Worm (Caenorhabditis elegans) whole organism, L4 larva: ENCODE data around the gene str-169.

Source experiments
- D1046.2 ChIP-seq: fragments of 200-800 bp; sonication (Bioruptor generic); IDR thresholded peaks from 2 replicates; pipeline ENCODE4 v1.3.6; 2022; ENCODE audit warnings: missing genetic modification characterization, missing compliant biosample characterization
- F37D6.2 ChIP-seq: sonication (generic microtip); optimal IDR thresholded peaks from 2 replicates; lab custom pipeline; 2016; ENCODE audit warnings: mild to moderate bottlenecking, missing genetic modification characterization, missing compliant biosample characterization
- T20F7.1 ChIP-seq: fragments of 200-800 bp; sonication (Bioruptor generic); optimal IDR thresholded peaks from 2 replicates; lab custom pipeline; 2018; ENCODE audit warnings: mild to moderate bottlenecking, missing genetic modification characterization, missing compliant biosample characterization
- Y75B8A.6 ChIP-seq: fragments of 200-800 bp; sonication (Bioruptor generic); IDR thresholded peaks from 2 replicates; pipeline ENCODE4 v1.3.6; 2022; ENCODE audit warnings: missing genetic modification reagents, missing genetic modification characterization, missing compliant biosample characterization
- ZK337.2 ChIP-seq: fragments of 200-800 bp; sonication (Bioruptor generic); IDR thresholded peaks from 2 replicates; pipeline ENCODE4 v1.3.6; 2022; ENCODE audit warnings: missing genetic modification reagents, missing genetic modification characterization, missing compliant biosample characterization
- arid-1 ChIP-seq: fragments of 200-800 bp; sonication (Bioruptor generic); conservative IDR thresholded peaks from 2 replicates; pipeline ENCODE4 v1.3.6; 2022; ENCODE audit warnings: missing genetic modification reagents, missing genetic modification characterization, missing compliant biosample characterization
- ceh-32 ChIP-seq: sonication (generic microtip); optimal IDR thresholded peaks from 2 replicates; lab custom pipeline; 2016; ENCODE audit warnings: mild to moderate bottlenecking, missing genetic modification characterization, missing compliant biosample characterization; ENCODE audit not compliant: poor library complexity
- ceh-82 ChIP-seq: sonication (generic microtip); optimal IDR thresholded peaks from 2 replicates; lab custom pipeline; 2017; ENCODE audit warnings: missing biosample characterization, missing genetic modification characterization
- ces-1 ChIP-seq: fragments of 150-350 bp; sonication (generic microtip); optimal IDR thresholded peaks from 4 replicates; lab custom pipeline; 2014; ENCODE audit warnings: missing biosample characterization, missing genetic modification reagents, missing genetic modification characterization
- cey-2 ChIP-seq: sonication (generic microtip); optimal IDR thresholded peaks from 3 replicates; lab custom pipeline; 2017; ENCODE audit warnings: missing genetic modification characterization, mild to moderate bottlenecking, missing compliant biosample characterization, antibody characterized with exemption, borderline replicate concordance; ENCODE audit not compliant: insufficient read depth
- daf-8 ChIP-seq: fragments of 200-800 bp; sonication (Bioruptor generic); IDR thresholded peaks from 2 replicates; pipeline ENCODE4 v1.3.6; 2022; ENCODE audit warnings: missing genetic modification characterization, missing compliant biosample characterization
- dmd-9 ChIP-seq: fragments of 200-800 bp; sonication (Bioruptor generic); IDR thresholded peaks from 2 replicates; pipeline ENCODE4 v1.3.6; 2022; ENCODE audit warnings: missing genetic modification reagents, missing genetic modification characterization, missing compliant biosample characterization
- egl-27 ChIP-seq: sonication (generic microtip); optimal IDR thresholded peaks from 3 replicates; lab custom pipeline; 2017; ENCODE audit warnings: missing biosample characterization, missing genetic modification reagents, missing genetic modification characterization
- fkh-10 ChIP-seq: fragments of 150-350 bp; optimal IDR thresholded peaks from 2 replicates; lab custom pipeline; 2014; ENCODE audit warnings: missing biosample characterization, missing genetic modification reagents, missing genetic modification characterization
- hlh-11 ChIP-seq: fragments of 200-800 bp; sonication (Bioruptor generic); optimal IDR thresholded peaks from 2 replicates; lab custom pipeline; 2018; ENCODE audit warnings: mild to moderate bottlenecking, missing genetic modification characterization, missing compliant biosample characterization
- hlh-30 ChIP-seq: sonication (generic microtip); optimal IDR thresholded peaks from 2 replicates; lab custom pipeline; 2017; ENCODE audit warnings: antibody characterized with exemption, mild to moderate bottlenecking, missing genetic modification characterization, missing compliant biosample characterization; ENCODE audit not compliant: insufficient read depth
- jun-1 ChIP-seq: fragments of 150-350 bp; optimal IDR thresholded peaks from 2 replicates; lab custom pipeline; 2014; ENCODE audit warnings: missing biosample characterization, missing genetic modification reagents, missing genetic modification characterization
- lin-1 ChIP-seq: fragments of 200-800 bp; sonication (Bioruptor generic); IDR thresholded peaks from 2 replicates; pipeline ENCODE4 v1.3.6; 2022; ENCODE audit warnings: missing genetic modification reagents, missing genetic modification characterization, missing compliant biosample characterization
- lin-13 ChIP-seq: fragments of 150-350 bp; optimal IDR thresholded peaks from 2 replicates; lab custom pipeline; 2014; ENCODE audit warnings: missing biosample characterization, missing genetic modification reagents, missing genetic modification characterization
- lin-29 ChIP-seq: fragments of 200-800 bp; sonication (Bioruptor generic); IDR thresholded peaks from 2 replicates; pipeline ENCODE4 v1.3.6; 2022; ENCODE audit warnings: missing genetic modification reagents, missing genetic modification characterization, missing compliant biosample characterization
- lsy-2 ChIP-seq, 2 experiments: fragments of 150-350 bp in 1 of 2; sonication (generic microtip) in 1 of 2; optimal IDR thresholded peaks; 2 replicates each; lab custom pipeline; 2014 to 2017; ENCODE audit warnings: missing biosample characterization in 2 of 2, missing genetic modification characterization in 2 of 2
- mdl-1 ChIP-seq, 2 experiments: fragments of 150-350 bp in 1 of 2; sonication (generic microtip) in 1 of 2; optimal IDR thresholded peaks; 2 replicates each; lab custom pipeline; 2014 to 2017; ENCODE audit warnings: missing biosample characterization in 2 of 2, missing genetic modification characterization in 2 of 2
- mep-1 ChIP-seq: fragments of 150-350 bp; sonication (generic microtip); optimal IDR thresholded peaks from 3 replicates; lab custom pipeline; 2014; ENCODE audit warnings: missing biosample characterization, missing genetic modification characterization
- mes-2 ChIP-seq: sonication (generic microtip); optimal IDR thresholded peaks from 2 replicates; lab custom pipeline; 2016; ENCODE audit warnings: missing genotype, mild to moderate bottlenecking, missing genetic modification characterization, missing compliant biosample characterization; ENCODE audit not compliant: poor library complexity, severe bottlenecking
- nhr-11 ChIP-seq: fragments of 150-350 bp; optimal IDR thresholded peaks from 2 replicates; lab custom pipeline; 2014; ENCODE audit warnings: missing biosample characterization, missing genetic modification characterization
- nhr-111 ChIP-seq: fragments of 200-800 bp; sonication (Bioruptor generic); optimal IDR thresholded peaks from 2 replicates; lab custom pipeline; 2018; ENCODE audit warnings: mild to moderate bottlenecking, missing genetic modification characterization, missing compliant biosample characterization
- nhr-237 ChIP-seq: sonication (generic microtip); optimal IDR thresholded peaks from 2 replicates; lab custom pipeline; 2017; ENCODE audit warnings: missing biosample characterization, missing genetic modification characterization
- nhr-25 ChIP-seq: sonication (generic microtip); optimal IDR thresholded peaks from 2 replicates; lab custom pipeline; 2017; ENCODE audit warnings: missing genetic modification characterization, mild to moderate bottlenecking, missing compliant biosample characterization, antibody characterized with exemption, moderate library complexity, borderline replicate concordance; ENCODE audit not compliant: insufficient read depth
- nhr-48 ChIP-seq: sonication (generic microtip); optimal IDR thresholded peaks from 2 replicates; lab custom pipeline; 2016; ENCODE audit warnings: mild to moderate bottlenecking, missing genetic modification characterization, missing compliant biosample characterization
- nhr-76 ChIP-seq: fragments of 150-350 bp; optimal IDR thresholded peaks from 2 replicates; lab custom pipeline; 2014; ENCODE audit warnings: missing biosample characterization, missing genetic modification characterization
- nhr-77 ChIP-seq: fragments of 150-350 bp; optimal IDR thresholded peaks from 2 replicates; lab custom pipeline; 2014; ENCODE audit warnings: missing biosample characterization, missing genetic modification characterization
- php-3 ChIP-seq: fragments of 200-800 bp; sonication (Bioruptor generic); IDR thresholded peaks from 2 replicates; pipeline ENCODE4 v1.3.6; 2022; ENCODE audit warnings: missing genetic modification reagents, missing genetic modification characterization, missing compliant biosample characterization
- rbr-2 ChIP-seq: sonication (generic microtip); optimal IDR thresholded peaks from 2 replicates; lab custom pipeline; 2016; ENCODE audit warnings: missing genotype, missing genetic modification characterization, missing compliant biosample characterization
- saeg-2 ChIP-seq: fragments of 200-800 bp; sonication (Bioruptor generic); IDR thresholded peaks from 2 replicates; pipeline ENCODE4 v1.3.6; 2022; ENCODE audit warnings: missing genetic modification reagents, missing genetic modification characterization, missing compliant biosample characterization
- set-16 ChIP-seq: fragments of 200-800 bp; sonication (Bioruptor generic); IDR thresholded peaks from 2 replicates; pipeline ENCODE4 v1.3.6; 2022; ENCODE audit warnings: missing genetic modification reagents, missing genetic modification characterization, missing compliant biosample characterization
- skn-1 ChIP-seq: fragments of 150-350 bp; optimal IDR thresholded peaks from 2 replicates; lab custom pipeline; 2014; ENCODE audit warnings: missing biosample characterization, missing genetic modification characterization
- snpc-1.2 ChIP-seq: fragments of 200-800 bp; sonication (Bioruptor generic); IDR thresholded peaks from 2 replicates; pipeline ENCODE4 v1.3.6; 2022; ENCODE audit warnings: missing genetic modification reagents, missing genetic modification characterization, missing compliant biosample characterization
- tag-97 ChIP-seq: fragments of 200-800 bp; sonication (Bioruptor generic); IDR thresholded peaks from 2 replicates; pipeline ENCODE4 v1.3.6; 2022; ENCODE audit warnings: missing genetic modification characterization, missing compliant biosample characterization
- unc-130 ChIP-seq: sonication (generic microtip); optimal IDR thresholded peaks from 2 replicates; lab custom pipeline; 2016; ENCODE audit warnings: missing genetic modification reagents, missing genetic modification characterization, missing compliant biosample characterization
- unc-39 ChIP-seq: sonication (generic microtip); optimal IDR thresholded peaks from 2 replicates; lab custom pipeline; 2017; ENCODE audit warnings: missing biosample characterization, missing genetic modification characterization
- unc-62 ChIP-seq, 3 experiments: fragments of 150-350 bp in 1 of 3; sonication (generic microtip); optimal IDR thresholded peaks in 2 of 3; peaks in 1 of 3; 1 replicate in 1 of 3; 2 replicates in 2 of 3; lab custom pipeline; 2014 to 2017; ENCODE audit warnings: missing biosample characterization in 3 of 3, missing genetic modification characterization in 3 of 3, missing genetic modification reagents in 3 of 3, missing genotype in 1 of 3
- vab-7 ChIP-seq: fragments of 200-800 bp; sonication (Bioruptor generic); IDR thresholded peaks from 2 replicates; pipeline ENCODE4 v1.3.6; 2022; ENCODE audit warnings: missing genetic modification reagents, missing genetic modification characterization, missing compliant biosample characterization
- zfp-2 ChIP-seq: sonication (generic microtip); optimal IDR thresholded peaks from 2 replicates; lab custom pipeline; 2016; ENCODE audit warnings: mild to moderate bottlenecking, missing genetic modification characterization, missing compliant biosample characterization
- zfp-3 ChIP-seq: fragments of 200-800 bp; sonication (Bioruptor generic); conservative IDR thresholded peaks from 2 replicates; pipeline ENCODE4 v1.3.6; 2022; ENCODE audit warnings: missing genetic modification reagents, missing genetic modification characterization, missing compliant biosample characterization

str-169 gene

ce11 chrIV:4982477-4982876 is 36.6 kb downstream of the str-169 start, which contains the start of gene E03H12.4:
Gene E03H12.4 (plus strand): TSS chrIV:4982596.
- TF ChIP-seq unc-62 (GFP tag; optimal IDR thresholded peaks at IDR 0.05 in 1 of 2; lab: Kevin White, UChicago) (peak in 1 of 2 experiments; percentile 96), unc-62 (tag; optimal IDR thresholded peaks at IDR 0.05; lab: Kevin White, UChicago) (no peak), nhr-111 (GFP tag; lab: Kevin White, UChicago) (no peak)

DNA sequence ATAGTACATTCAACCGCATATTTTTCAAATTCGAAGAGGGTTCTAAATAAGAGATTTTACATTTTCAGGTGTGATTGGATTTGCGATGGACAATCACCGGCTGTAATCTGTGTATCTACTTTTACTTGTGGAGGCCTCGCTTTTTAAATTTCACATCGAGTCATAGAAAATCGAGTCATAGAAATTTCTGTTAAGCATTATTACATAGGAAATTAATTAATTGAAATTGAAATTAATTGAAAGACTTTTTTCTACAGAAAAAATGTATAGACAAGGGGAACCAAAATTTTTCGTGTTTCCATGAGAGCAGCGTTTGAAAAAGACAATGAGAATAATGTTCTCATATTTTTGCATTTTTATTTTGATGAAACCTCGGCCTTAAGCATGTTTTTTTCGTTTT is 37.9 kb downstream of the str-169 start, which contains the start of gene clec-176:
Gene clec-176, plus strand, starts transcription at position 301 of the 400 bp plus-strand sequence.
- TF ChIP-seq skn-1 (no peak), hlh-30 (tag; lab: Kevin White, UChicago) (no peak), hlh-11 (tag; lab: Kevin White, UChicago) (no peak), unc-130 (GFP tag; lab: Kevin White, UChicago) (no peak), lsy-2 (tag; optimal IDR thresholded peaks at IDR 0.05; lab: Kevin White, UChicago) (no peak), nhr-11 (no peak), mep-1 (tag; lab: Kevin White, UChicago) (no peak), T20F7.1 (GFP tag; lab: Kevin White, UChicago) (no peak), lin-29 (GFP tag; lab: Robert Waterston, UW) (no peak), cey-2 (tag; lab: Kevin White, UChicago) (no peak), ces-1 (GFP tag; lab: Kevin White, UChicago) (no peak), vab-7 (GFP tag; lab: Robert Waterston, UW) (no peak), F37D6.2 (no peak), set-16 (GFP tag; lab: Robert Waterston, UW) (no peak), unc-62 (GFP tag; optimal IDR thresholded peaks at IDR 0.05 in 1 of 2; lab: Kevin White, UChicago) (no peak), unc-62 (tag; optimal IDR thresholded peaks at IDR 0.05; lab: Kevin White, UChicago) (no peak), fkh-10 (no peak), lin-1 (GFP tag; lab: Robert Waterston, UW) (no peak), zfp-3 (GFP tag; lab: Robert Waterston, UW) (no peak), lin-13 (GFP tag; lab: Kevin White, UChicago) (no peak)

DNA sequence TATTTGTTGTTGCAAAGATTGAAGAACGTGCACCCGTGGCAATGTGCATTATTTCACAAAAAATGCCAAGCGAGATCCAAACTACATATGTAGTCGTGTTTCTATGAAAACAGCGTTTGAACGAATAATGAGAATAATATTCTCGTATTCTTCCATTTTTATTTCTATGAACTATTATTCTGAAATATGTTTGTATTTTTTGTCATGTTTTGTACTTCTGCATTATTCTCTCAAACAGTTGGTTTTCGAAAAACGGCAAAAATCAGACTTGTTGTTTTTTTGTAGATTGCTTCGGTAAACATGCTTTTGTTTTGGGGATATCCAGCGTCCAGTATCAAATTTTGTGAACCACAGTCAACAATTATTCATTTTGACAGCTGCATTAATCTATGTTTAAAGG is 40.4 kb downstream of the str-169 start, which contains the start of gene clec-177:
Gene clec-177, plus strand, starts transcription at position 301 of the 400 bp plus-strand sequence.
- TF ChIP-seq jun-1 (tag; lab: Kevin White, UChicago) (no peak), daf-8 (GFP tag; lab: Robert Waterston, UW) (no peak), Y75B8A.6 (GFP tag; lab: Robert Waterston, UW) (no peak), tag-97 (no peak), snpc-1.2 (GFP tag; lab: Robert Waterston, UW) (no peak), mdl-1 (tag; optimal IDR thresholded peaks at IDR 0.05; lab: Kevin White, UChicago) (no peak), ces-1 (GFP tag; lab: Kevin White, UChicago) (no peak), nhr-111 (GFP tag; lab: Kevin White, UChicago) (no peak), ceh-32 (tag; lab: Kevin White, UChicago) (no peak), nhr-76 (tag; lab: Kevin White, UChicago) (no peak), ZK337.2 (GFP tag; lab: Robert Waterston, UW) (no peak), nhr-48 (tag; lab: Kevin White, UChicago) (no peak), nhr-25 (tag; lab: Kevin White, UChicago) (no peak), lin-1 (GFP tag; lab: Robert Waterston, UW) (no peak), mes-2 (tag; lab: Kevin White, UChicago) (no peak), ceh-82 (no peak)

DNA sequence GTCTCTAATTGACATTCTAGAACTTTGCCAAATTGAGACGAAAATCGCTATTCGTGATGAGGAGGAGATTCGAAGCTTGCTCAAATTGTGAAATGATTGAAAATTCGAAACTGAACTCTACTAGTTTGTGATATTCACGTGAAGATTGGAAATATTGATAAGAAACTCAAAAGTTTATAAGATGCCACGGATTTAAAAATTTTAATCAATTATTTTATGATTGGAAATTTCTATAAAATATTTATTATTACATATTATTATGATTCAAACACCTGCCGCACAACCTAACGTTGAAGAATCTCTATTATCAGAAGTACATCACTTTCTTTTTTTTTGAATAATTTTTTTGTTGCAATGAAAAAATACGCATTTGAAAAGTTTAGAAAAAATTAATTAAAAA is 42.7 kb downstream of the str-169 start, which contains the start of gene E03H12.7:
Gene E03H12.7, minus strand, starts transcription at position 101 of the 400 bp plus-strand sequence.
- TF ChIP-seq snpc-1.2 (GFP tag; lab: Robert Waterston, UW) (no peak), arid-1 (GFP tag; lab: Robert Waterston, UW) (no peak), php-3 (no peak), dmd-9 (GFP tag; lab: Robert Waterston, UW) (no peak), zfp-2 (tag; lab: Kevin White, UChicago) (no peak), egl-27 (tag; lab: Kevin White, UChicago) (no peak), jun-1 (tag; lab: Kevin White, UChicago) (no peak), saeg-2 (GFP tag; lab: Robert Waterston, UW) (no peak), F37D6.2 (no peak), zfp-3 (GFP tag; lab: Robert Waterston, UW) (no peak), nhr-77 (tag; lab: Kevin White, UChicago) (no peak), nhr-237 (tag; lab: Kevin White, UChicago) (no peak), rbr-2 (tag; lab: Kevin White, UChicago) (no peak), ceh-32 (tag; lab: Kevin White, UChicago) (no peak), unc-39 (tag; lab: Kevin White, UChicago) (no peak), ceh-82 (no peak), D1046.2 (GFP tag; lab: Robert Waterston, UW) (no peak)
